Worm (Caenorhabditis elegans) whole organism, young adult: ENCODE data around the gene acr-23.

Experiments
- B0336.3 ChIP-seq: fragments of 200-800 bp; sonication (Bioruptor generic); IDR thresholded peaks from 2 replicates; pipeline ENCODE4 v1.3.6; 2022; ENCODE audit warnings: missing genetic modification characterization, missing compliant biosample characterization
- F57C9.4 ChIP-seq: sonication (generic microtip); optimal IDR thresholded peaks from 2 replicates; lab custom pipeline; 2017; ENCODE audit warnings: mild to moderate bottlenecking, missing genetic modification characterization, missing compliant biosample characterization
- akir-1 ChIP-seq: fragments of 200-800 bp; sonication (Bioruptor generic); optimal IDR thresholded peaks from 2 replicates; lab custom pipeline; 2018; ENCODE audit warnings: mild to moderate bottlenecking, missing genetic modification characterization, moderate library complexity, missing compliant biosample characterization
- attf-5 ChIP-seq: fragments of 200-800 bp; sonication (Bioruptor generic); optimal IDR thresholded peaks from 2 replicates; lab custom pipeline; 2018; ENCODE audit warnings: mild to moderate bottlenecking, missing genetic modification characterization, missing compliant biosample characterization
- cebp-2 ChIP-seq: fragments of 200-800 bp; sonication (Bioruptor generic); IDR thresholded peaks from 2 replicates; pipeline ENCODE4 v1.3.6; 2022; ENCODE audit warnings: missing genetic modification characterization, missing compliant biosample characterization
- ceh-40 ChIP-seq: fragments of 200-800 bp; sonication (Bioruptor generic); IDR thresholded peaks from 2 replicates; pipeline ENCODE4 v1.3.6; 2022; ENCODE audit warnings: missing genetic modification characterization, missing compliant biosample characterization
- chd-7 ChIP-seq: sonication (generic microtip); optimal IDR thresholded peaks from 2 replicates; lab custom pipeline; 2016; ENCODE audit warnings: mild to moderate bottlenecking, missing genetic modification characterization, moderate library complexity, missing compliant biosample characterization
- die-1 ChIP-seq: sonication (generic microtip); optimal IDR thresholded peaks from 2 replicates; lab custom pipeline; 2016; ENCODE audit warnings: missing genotype, mild to moderate bottlenecking, missing genetic modification characterization, missing compliant biosample characterization
- dox-1 ChIP-seq: fragments of 200-800 bp; sonication (Bioruptor generic); IDR thresholded peaks from 2 replicates; pipeline ENCODE4 v1.3.6; 2022; ENCODE audit warnings: missing genetic modification reagents, missing genetic modification characterization, missing compliant biosample characterization
- dpl-1 ChIP-seq: fragments of 150-350 bp; optimal IDR thresholded peaks from 2 replicates; lab custom pipeline; 2014; ENCODE audit warnings: missing biosample characterization, missing genetic modification reagents, missing genetic modification characterization
- egl-18 ChIP-seq: fragments of 200-800 bp; sonication (Bioruptor generic); IDR thresholded peaks from 2 replicates; pipeline ENCODE4 v1.3.6; 2022; ENCODE audit warnings: missing genetic modification reagents, missing genetic modification characterization, missing compliant biosample characterization
- egrh-3 ChIP-seq: fragments of 200-800 bp; sonication (Bioruptor generic); IDR thresholded peaks from 2 replicates; pipeline ENCODE4 v1.3.6; 2022; ENCODE audit warnings: missing genetic modification reagents, missing genetic modification characterization, missing compliant biosample characterization
- fkh-3 ChIP-seq: sonication (generic microtip); optimal IDR thresholded peaks from 2 replicates; lab custom pipeline; 2016; ENCODE audit warnings: mild to moderate bottlenecking, missing genetic modification characterization, missing compliant biosample characterization
- gei-17 ChIP-seq: fragments of 200-800 bp; sonication (Bioruptor generic); optimal IDR thresholded peaks from 2 replicates; lab custom pipeline; 2018; ENCODE audit warnings: mild to moderate bottlenecking, missing genetic modification characterization, missing compliant biosample characterization
- lin-26 ChIP-seq: fragments of 200-800 bp; sonication (Bioruptor generic); IDR thresholded peaks from 2 replicates; pipeline ENCODE4 v1.3.6; 2022; ENCODE audit warnings: missing genetic modification reagents, missing genetic modification characterization, missing compliant biosample characterization
- lin-40 ChIP-seq: sonication (generic microtip); optimal IDR thresholded peaks from 2 replicates; lab custom pipeline; 2016; ENCODE audit warnings: missing genetic modification characterization, mild to moderate bottlenecking, missing compliant biosample characterization, missing genotype, missing genetic modification reagents
- lin-54 ChIP-seq: fragments of 200-800 bp; sonication (Bioruptor generic); optimal IDR thresholded peaks from 2 replicates; lab custom pipeline; 2018; ENCODE audit warnings: mild to moderate bottlenecking, missing genetic modification characterization, missing compliant biosample characterization
- lsy-27 ChIP-seq: sonication (generic microtip); optimal IDR thresholded peaks from 2 replicates; lab custom pipeline; 2017; ENCODE audit warnings: missing genetic modification characterization, mild to moderate bottlenecking, missing compliant biosample characterization, antibody characterized with exemption, missing genotype, borderline replicate concordance; ENCODE audit not compliant: insufficient read depth
- mcd-1 ChIP-seq: fragments of 200-800 bp; sonication (Bioruptor generic); IDR thresholded peaks from 2 replicates; pipeline ENCODE4 v1.3.6; 2022; ENCODE audit warnings: missing genetic modification reagents, missing genetic modification characterization, missing compliant biosample characterization
- mxl-1 ChIP-seq: sonication (generic microtip); optimal IDR thresholded peaks from 2 replicates; lab custom pipeline; 2016; ENCODE audit warnings: missing genetic modification characterization, missing compliant biosample characterization
- nfya-1 ChIP-seq: sonication (generic microtip); optimal IDR thresholded peaks from 2 replicates; lab custom pipeline; 2017; ENCODE audit warnings: antibody characterized with exemption, missing compliant biosample characterization, missing genetic modification characterization, borderline replicate concordance; ENCODE audit not compliant: insufficient read depth
- nfyb-1 ChIP-seq: fragments of 200-800 bp; sonication (Bioruptor generic); IDR thresholded peaks from 2 replicates; pipeline ENCODE4 v1.3.6; 2022; ENCODE audit warnings: missing genetic modification reagents, missing genetic modification characterization, missing compliant biosample characterization
- nhr-120 ChIP-seq: fragments of 200-800 bp; sonication (Bioruptor generic); IDR thresholded peaks from 2 replicates; pipeline ENCODE4 v1.3.6; 2022; ENCODE audit warnings: missing genetic modification characterization, missing compliant biosample characterization
- pbrm-1 ChIP-seq: fragments of 200-800 bp; sonication (Bioruptor generic); IDR thresholded peaks from 2 replicates; pipeline ENCODE4 v1.3.6; 2022; ENCODE audit warnings: missing genetic modification reagents, missing genetic modification characterization, missing compliant biosample characterization
- rec-8 ChIP-seq, 2 experiments: sonication (generic microtip); optimal IDR thresholded peaks; 2 replicates each; lab custom pipeline; 2016; ENCODE audit warnings: mild to moderate bottlenecking in 2 of 2, missing genetic modification characterization in 2 of 2, missing genetic modification reagents in 2 of 2, missing genotype in 2 of 2, missing biosample characterization in 1 of 2, missing compliant biosample characterization in 1 of 2, moderate library complexity in 1 of 2
- snpc-1.1 ChIP-seq: sonication (generic microtip); optimal IDR thresholded peaks from 2 replicates; lab custom pipeline; 2017; ENCODE audit warnings: missing genetic modification characterization, mild to moderate bottlenecking, missing compliant biosample characterization, antibody characterized with exemption, moderate library complexity, missing genotype, missing genetic modification reagents; ENCODE audit not compliant: insufficient read depth
- snpc-1.3 ChIP-seq: sonication (generic microtip); optimal IDR thresholded peaks from 2 replicates; lab custom pipeline; 2017; ENCODE audit warnings: missing genetic modification characterization, mild to moderate bottlenecking, missing compliant biosample characterization, antibody characterized with exemption, moderate library complexity, missing genotype, missing genetic modification reagents; ENCODE audit not compliant: insufficient read depth
- unc-130 ChIP-seq: sonication (generic microtip); optimal IDR thresholded peaks from 2 replicates; lab custom pipeline; 2016; ENCODE audit warnings: missing genetic modification reagents, missing genetic modification characterization, missing compliant biosample characterization
- zfh-2 ChIP-seq: fragments of 200-800 bp; sonication (Bioruptor generic); conservative IDR thresholded peaks from 2 replicates; pipeline ENCODE4 v1.3.6; 2022; ENCODE audit warnings: missing genetic modification reagents, missing genetic modification characterization, missing compliant biosample characterization
- ztf-18 ChIP-seq: sonication (generic microtip); optimal IDR thresholded peaks from 2 replicates; lab custom pipeline; 2016; ENCODE audit warnings: missing genotype, mild to moderate bottlenecking, missing genetic modification characterization, missing compliant biosample characterization
- ztf-3 ChIP-seq: fragments of 200-800 bp; sonication (Bioruptor generic); optimal IDR thresholded peaks from 2 replicates; lab custom pipeline; 2018; ENCODE audit warnings: mild to moderate bottlenecking, missing genetic modification characterization, missing compliant biosample characterization

Gene acr-23

DNA sequence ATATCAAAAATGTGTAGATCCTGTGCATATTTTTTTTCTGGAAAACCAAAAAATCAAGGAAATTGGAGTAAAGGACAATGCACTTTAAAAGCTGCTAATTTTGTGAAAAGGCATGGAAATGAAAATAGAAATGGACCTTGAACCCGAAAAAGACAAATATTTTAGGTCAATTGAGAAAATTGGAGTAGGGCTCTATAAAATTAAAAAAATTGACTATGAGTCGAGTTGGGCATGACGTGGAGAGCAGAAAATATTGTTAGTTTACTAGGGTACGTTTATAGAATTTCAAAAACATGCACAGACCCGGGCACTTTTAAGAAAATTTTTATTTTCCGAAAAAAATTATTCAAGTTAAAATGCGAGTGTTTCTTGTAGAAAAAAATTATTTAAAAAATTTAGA, at the start of gene acr-23:
Gene acr-23, minus strand, starts transcription at position 101 of the 400 bp plus-strand sequence.
- TF ChIP-seq B0336.3 (GFP tag; lab: Robert Waterston, UW), result no peak

DNA sequence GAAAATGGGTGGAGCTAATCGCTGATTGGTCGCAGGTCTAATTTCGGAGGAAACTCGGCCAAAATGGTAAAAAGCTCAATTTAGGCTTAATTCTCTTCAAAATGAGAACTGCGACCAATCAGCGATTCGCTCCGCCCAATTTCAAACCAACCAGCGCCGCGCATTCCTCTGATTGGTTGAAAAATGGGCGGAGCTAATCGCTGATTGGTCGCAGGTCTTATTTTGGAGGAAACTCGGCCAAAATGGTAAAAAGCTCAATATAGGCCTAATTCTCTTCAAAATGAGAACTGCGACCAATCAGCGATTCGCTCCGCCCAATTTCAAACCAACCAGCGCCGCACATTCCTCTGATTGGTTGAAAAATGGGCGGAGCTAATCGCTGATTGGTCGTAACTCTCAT, 48.2 kb upstream of the acr-23 start:
- peak; percentile 29; the same call in 1 of the 2 replicates for TF ChIP-seq nfyb-1 (GFP tag; lab: Robert Waterston, UW)
- TF ChIP-seq, all 124 proteins: peak for 1; not testable (repeated sequence) for 123

DNA sequence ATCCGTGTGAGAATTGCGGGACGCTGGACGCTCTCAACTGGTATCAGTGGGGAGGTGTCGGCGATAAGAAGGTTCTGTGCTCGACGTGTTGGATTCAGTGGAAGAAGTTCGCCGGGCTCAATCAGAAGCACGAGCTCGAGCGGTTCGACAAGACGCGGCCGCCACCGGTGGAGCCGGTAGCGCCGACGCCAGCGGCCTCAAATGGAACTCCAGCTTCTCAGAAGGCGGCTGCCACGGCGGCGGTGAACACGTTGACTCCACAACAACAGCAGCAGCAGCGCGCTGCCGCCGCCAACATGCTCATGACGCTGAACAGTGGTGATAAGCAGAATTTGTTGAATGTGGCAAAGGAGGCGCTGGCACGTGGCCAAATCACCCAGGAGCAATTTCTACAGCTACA, 47.5 kb upstream of the acr-23 start:
- TF ChIP-seq nfya-1 (no peak), dpl-1 (GFP tag; lab: Kevin White, UChicago) (no peak), gei-17 (GFP tag; lab: Kevin White, UChicago) (no peak), egrh-3 (GFP tag; lab: Robert Waterston, UW) (peak; percentile 87; the same call in 1 of the 2 replicates), unc-130 (GFP tag; lab: Kevin White, UChicago) (no peak), akir-1 (GFP tag; lab: Kevin White, UChicago) (peak; percentile 6), rec-8 (tag; optimal IDR thresholded peaks at IDR 0.05; lab: Kevin White, UChicago) (no peak), lin-40 (tag; lab: Kevin White, UChicago) (no peak), zfh-2 (GFP tag; lab: Robert Waterston, UW) (peak; percentile 75), nfyb-1 (GFP tag; lab: Robert Waterston, UW) (no peak), die-1 (no peak), snpc-1.1 (tag; lab: Kevin White, UChicago) (no peak), attf-5 (no peak)

DNA sequence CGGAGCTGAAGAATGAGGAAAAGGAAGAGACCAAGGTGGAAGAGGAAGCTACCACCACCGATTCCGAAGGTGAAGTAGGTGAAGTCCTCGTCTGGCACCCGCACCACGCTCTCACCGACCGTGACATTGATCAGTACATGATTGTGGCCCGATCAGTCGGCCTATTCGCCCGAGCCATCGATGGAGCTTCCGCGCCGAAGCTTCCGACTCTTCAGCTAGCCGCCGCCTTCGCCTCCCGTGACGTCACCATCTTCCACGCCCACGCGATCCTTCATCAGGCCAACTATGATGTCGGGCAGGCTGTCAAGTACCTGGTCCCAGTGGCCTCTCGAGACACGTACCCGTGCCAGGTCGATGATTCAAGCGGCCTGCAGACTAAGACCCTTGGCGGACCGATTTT, 46.8 kb upstream of the acr-23 start:
- TF ChIP-seq egrh-3 (GFP tag; lab: Robert Waterston, UW) (peak; percentile 64; the same call in 1 of the 2 replicates), nfyb-1 (GFP tag; lab: Robert Waterston, UW) (0 out of 2 replicates have a peak, but pooled peaks have one; percentile 27), egl-18 (GFP tag; lab: Robert Waterston, UW) (no peak), lin-54 (GFP tag; lab: Kevin White, UChicago) (no peak), zfh-2 (GFP tag; lab: Robert Waterston, UW) (0 out of 2 replicates have a peak, but pooled peaks have one; percentile 10)

DNA sequence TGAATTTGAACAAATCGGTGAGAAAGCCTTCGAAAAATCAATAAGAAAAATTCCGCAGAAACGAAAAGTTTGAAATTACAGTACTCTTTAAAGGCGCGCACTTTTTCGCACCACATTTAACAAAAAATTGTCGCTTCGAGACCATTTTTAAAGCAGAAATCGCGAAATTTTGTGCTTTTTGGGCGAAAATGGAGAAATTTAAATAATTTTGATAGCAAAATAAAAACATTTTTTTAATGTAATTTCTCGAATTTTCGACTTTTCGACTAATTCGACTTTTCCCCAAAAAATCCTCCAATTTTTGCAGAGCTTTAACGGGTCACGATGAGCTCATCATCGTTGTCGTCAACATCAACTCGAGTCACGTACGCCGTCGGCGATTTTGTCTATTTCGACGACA, 45.3 kb upstream of the acr-23 start, which contains the start of gene lin-40:
Gene lin-40, plus strand, starts transcription at position 301 of the 400 bp plus-strand sequence.
- TF ChIP-seq mcd-1 (GFP tag; lab: Robert Waterston, UW) (no peak), nhr-120 (GFP tag; lab: Robert Waterston, UW) (no peak), chd-7 (no peak), ceh-40 (GFP tag; lab: Robert Waterston, UW) (no peak), fkh-3 (tag; lab: Kevin White, UChicago) (no peak), lsy-27 (no peak), snpc-1.1 (tag; lab: Kevin White, UChicago) (no peak), ztf-18 (tag; lab: Kevin White, UChicago) (no peak), pbrm-1 (no peak), F57C9.4 (tag; lab: Kevin White, UChicago) (no peak), ztf-3 (GFP tag; lab: Kevin White, UChicago) (no peak), snpc-1.3 (tag; lab: Kevin White, UChicago) (no peak), lin-26 (GFP tag; lab: Robert Waterston, UW) (no peak), dox-1 (GFP tag; lab: Robert Waterston, UW) (no peak), mxl-1 (tag; lab: Kevin White, UChicago) (no peak), nfyb-1 (GFP tag; lab: Robert Waterston, UW) (no peak), cebp-2 (GFP tag; lab: Robert Waterston, UW) (no peak)
